Fruit fly (Drosophila melanogaster) whole organism, embryonic: ENCODE data around the gene SmE.

Experiments
- Aef1 ChIP-seq: fragments of 200-800 bp; sonication (Bioruptor generic); IDR thresholded peaks from 3 replicates; pipeline ENCODE4 v1.3.6; 2022; ENCODE audit warnings: missing biosample characterization, missing genetic modification characterization
- Atf6 ChIP-seq: fragments of 200-800 bp; sonication (Bioruptor generic); IDR thresholded peaks from 2 replicates; pipeline ENCODE4 v1.3.6; 2022; ENCODE audit warnings: missing biosample characterization, missing genetic modification characterization
- Bdp1 ChIP-seq: fragments of 200-800 bp; sonication (Bioruptor generic); optimal IDR thresholded peaks from 3 replicates; lab custom pipeline; 2016; ENCODE audit warnings: missing biosample characterization, missing genetic modification characterization
- Bgb ChIP-seq: fragments of 200-800 bp; sonication (Bioruptor generic); IDR thresholded peaks from 2 replicates; pipeline ENCODE4 v1.3.6; 2022; ENCODE audit warnings: missing biosample characterization, missing genetic modification characterization; ENCODE audit not compliant: partially characterized antibody
- CG1024 ChIP-seq: fragments of 200-800 bp; sonication (Bioruptor generic); IDR thresholded peaks from 2 replicates; pipeline ENCODE4 v1.3.6; 2022; ENCODE audit warnings: missing biosample characterization, missing genetic modification characterization
- CG13287 ChIP-seq: fragments of 200-800 bp; sonication (Bioruptor generic); IDR thresholded peaks from 2 replicates; pipeline ENCODE4 v1.3.6; 2022; ENCODE audit warnings: missing biosample characterization, missing genetic modification characterization; ENCODE audit not compliant: partially characterized antibody
- CG14860 ChIP-seq: fragments of 200-800 bp; sonication (Bioruptor generic); IDR thresholded peaks from 3 replicates; pipeline ENCODE4 v1.3.6; 2022; ENCODE audit warnings: missing biosample characterization, missing genetic modification characterization; ENCODE audit not compliant: partially characterized antibody
- CG16813 ChIP-seq: fragments of 200-800 bp; sonication (Bioruptor generic); IDR thresholded peaks from 3 replicates; pipeline ENCODE4 v1.3.6; 2022; ENCODE audit warnings: missing biosample characterization, missing genetic modification characterization; ENCODE audit not compliant: partially characterized antibody
- CG17568 ChIP-seq: fragments of 200-800 bp; sonication (Bioruptor generic); optimal IDR thresholded peaks from 2 replicates; lab custom pipeline; 2018; ENCODE audit warnings: missing biosample characterization, mild to moderate bottlenecking, missing genetic modification characterization, moderate library complexity
- CG17829 ChIP-seq: fragments of 200-800 bp; optimal IDR thresholded peaks from 2 replicates; lab custom pipeline; 2019; ENCODE audit warnings: missing biosample characterization, mild to moderate bottlenecking, missing genetic modification characterization, moderate library complexity
- CG34224 ChIP-seq: fragments of 200-800 bp; sonication (Bioruptor generic); IDR thresholded peaks from 3 replicates; pipeline ENCODE4 v1.3.6; 2022; ENCODE audit warnings: missing biosample characterization, missing genetic modification characterization; ENCODE audit not compliant: partially characterized antibody
- CG42726 ChIP-seq: fragments of 200-800 bp; sonication (Bioruptor generic); IDR thresholded peaks from 2 replicates; pipeline ENCODE4 v1.3.6; 2022; ENCODE audit warnings: missing biosample characterization, missing genetic modification characterization; ENCODE audit not compliant: partially characterized antibody
- CG6765 ChIP-seq: fragments of 200-800 bp; sonication (Bioruptor generic); optimal IDR thresholded peaks from 3 replicates; lab custom pipeline; 2017; ENCODE audit warnings: missing biosample characterization, mild to moderate bottlenecking, missing genetic modification characterization
- CG6791 ChIP-seq: fragments of 200-800 bp; sonication (Bioruptor generic); IDR thresholded peaks from 3 replicates; pipeline ENCODE4 v1.3.6; 2022; ENCODE audit warnings: missing biosample characterization, missing genetic modification characterization; ENCODE audit not compliant: partially characterized antibody
- CG7963 ChIP-seq: fragments of 200-800 bp; sonication (Bioruptor generic); IDR thresholded peaks from 3 replicates; pipeline ENCODE4 v1.3.6; 2022; ENCODE audit warnings: missing biosample characterization, missing genetic modification characterization; ENCODE audit not compliant: partially characterized antibody
- Dll ChIP-seq: fragments of 200-800 bp; sonication (Bioruptor generic); IDR thresholded peaks from 4 replicates; pipeline ENCODE4 v1.3.6; 2022; ENCODE audit warnings: missing biosample characterization, missing genetic modification characterization; ENCODE audit not compliant: partially characterized antibody
- Doc3 ChIP-seq: fragments of 200-800 bp; sonication (Bioruptor generic); IDR thresholded peaks from 3 replicates; pipeline ENCODE4 v1.3.6; 2022; ENCODE audit warnings: missing biosample characterization, missing genetic modification characterization; ENCODE audit not compliant: partially characterized antibody
- HLH4C ChIP-seq: fragments of 200-800 bp; sonication (Bioruptor generic); IDR thresholded peaks from 3 replicates; pipeline ENCODE4 v1.3.6; 2022; ENCODE audit warnings: missing biosample characterization, missing genetic modification characterization; ENCODE audit not compliant: partially characterized antibody
- Nf-YB ChIP-seq: fragments of 200-800 bp; sonication (Bioruptor generic); optimal IDR thresholded peaks from 3 replicates; lab custom pipeline; 2019; ENCODE audit warnings: missing biosample characterization, mild to moderate bottlenecking, missing genetic modification characterization, moderate library complexity
- Opbp ChIP-seq: fragments of 200-800 bp; sonication (Bioruptor generic); IDR thresholded peaks from 3 replicates; pipeline ENCODE4 v1.3.6; 2022; ENCODE audit warnings: missing biosample characterization, missing genetic modification characterization; ENCODE audit not compliant: partially characterized antibody
- Rfx ChIP-seq: fragments of 200-800 bp; sonication (Bioruptor generic); IDR thresholded peaks from 2 replicates; pipeline ENCODE4 v1.3.6; 2022; ENCODE audit warnings: missing biosample characterization, missing genetic modification characterization
- Scr ChIP-seq: fragments of 200-800 bp; sonication (Bioruptor generic); IDR thresholded peaks from 2 replicates; pipeline ENCODE4 v1.3.6; 2022; ENCODE audit warnings: missing biosample characterization, missing genetic modification characterization; ENCODE audit not compliant: partially characterized antibody
- Sry-δ ChIP-seq: fragments of 200-800 bp; sonication (Bioruptor generic); optimal IDR thresholded peaks from 2 replicates; lab custom pipeline; 2016; ENCODE audit warnings: missing biosample characterization, missing genetic modification characterization
- amos ChIP-seq: fragments of 200-800 bp; sonication (Bioruptor generic); IDR thresholded peaks from 2 replicates; pipeline ENCODE4 v1.3.6; 2022; ENCODE audit warnings: missing biosample characterization, missing genetic modification characterization; ENCODE audit not compliant: partially characterized antibody
- ato ChIP-seq: fragments of 200-800 bp; sonication (Bioruptor generic); IDR thresholded peaks from 2 replicates; pipeline ENCODE4 v1.3.6; 2022; ENCODE audit warnings: missing biosample characterization, missing genetic modification characterization; ENCODE audit not compliant: partially characterized antibody
- bbx ChIP-seq: fragments of 200-800 bp; sonication (Bioruptor generic); IDR thresholded peaks from 2 replicates; pipeline ENCODE4 v1.3.6; 2022; ENCODE audit warnings: missing biosample characterization, missing genetic modification characterization; ENCODE audit not compliant: partially characterized antibody
- chinmo ChIP-seq: fragments of 200-800 bp; sonication (Bioruptor generic); IDR thresholded peaks from 4 replicates; pipeline ENCODE4 v1.3.6; 2022; ENCODE audit warnings: missing biosample characterization, missing genetic modification characterization; ENCODE audit not compliant: partially characterized antibody
- ci ChIP-seq: fragments of 200-800 bp; sonication (Bioruptor generic); IDR thresholded peaks from 3 replicates; pipeline ENCODE4 v1.3.6; 2022; ENCODE audit warnings: missing biosample characterization, missing genetic modification characterization
- hb ChIP-seq: fragments of 200-800 bp; sonication (Bioruptor generic); IDR thresholded peaks from 3 replicates; pipeline ENCODE4 v1.3.6; 2022; ENCODE audit warnings: missing biosample characterization, missing genetic modification characterization; ENCODE audit not compliant: partially characterized antibody
- hkb ChIP-seq, 2 experiments: fragments of 200-800 bp in 1 of 2; fragments of >200 bp in 1 of 2; sonication (Bioruptor generic) in 1 of 2; IDR thresholded peaks in 1 of 2; optimal IDR thresholded peaks in 1 of 2; 2 replicates each; pipeline versions ENCODE4 v1.3.6 to Lab custom; 2017 to 2022; ENCODE audit warnings: missing biosample characterization in 1 of 2, missing genetic modification characterization in 1 of 2
- inv ChIP-seq: fragments of 200-800 bp; sonication (Bioruptor generic); IDR thresholded peaks from 2 replicates; pipeline ENCODE4 v1.3.6; 2022; ENCODE audit warnings: missing biosample characterization, missing genetic modification characterization; ENCODE audit not compliant: partially characterized antibody
- knrl ChIP-seq: fragments of 200-800 bp; sonication (Bioruptor generic); IDR thresholded peaks from 3 replicates; pipeline ENCODE4 v1.3.6; 2022; ENCODE audit warnings: missing biosample characterization, missing genetic modification characterization; ENCODE audit not compliant: partially characterized antibody
- mld ChIP-seq: fragments of 200-800 bp; sonication (Bioruptor generic); IDR thresholded peaks from 3 replicates; pipeline ENCODE4 v1.3.6; 2022; ENCODE audit warnings: missing biosample characterization, missing genetic modification characterization; ENCODE audit not compliant: partially characterized antibody
- nerfin-2 ChIP-seq: fragments of 200-800 bp; sonication (Bioruptor generic); IDR thresholded peaks from 2 replicates; pipeline ENCODE4 v1.3.6; 2022; ENCODE audit warnings: missing biosample characterization, missing genetic modification characterization; ENCODE audit not compliant: partially characterized antibody
- onecut ChIP-seq: fragments of 200-800 bp; sonication (Bioruptor generic); IDR thresholded peaks from 2 replicates; pipeline ENCODE4 v1.3.6; 2022; ENCODE audit warnings: missing biosample characterization, missing genetic modification characterization
- pita ChIP-seq: fragments of 200-800 bp; sonication (Bioruptor generic); optimal IDR thresholded peaks from 2 replicates; lab custom pipeline; 2017; ENCODE audit warnings: missing biosample characterization, mild to moderate bottlenecking, missing genetic modification characterization
- sens ChIP-seq: fragments of 200-800 bp; sonication (Bioruptor generic); peaks from one replicate; lab custom pipeline; 2016; ENCODE audit warnings: missing biosample characterization, missing genetic modification characterization
- seq ChIP-seq: fragments of 200-800 bp; sonication (Bioruptor generic); IDR thresholded peaks from 2 replicates; pipeline ENCODE4 v1.3.6; 2022; ENCODE audit warnings: missing biosample characterization, missing genetic modification characterization
- slbo ChIP-seq: fragments of 200-800 bp; sonication (Bioruptor generic); IDR thresholded peaks from 2 replicates; pipeline ENCODE4 v1.3.6; 2022; ENCODE audit warnings: missing biosample characterization, missing genetic modification characterization
- sna ChIP-seq: fragments of 200-800 bp; sonication (Bioruptor generic); IDR thresholded peaks from 2 replicates; pipeline ENCODE4 v1.3.6; 2022; ENCODE audit warnings: missing biosample characterization, missing genetic modification characterization; ENCODE audit not compliant: partially characterized antibody
- stc ChIP-seq: fragments of 200-800 bp; sonication (Bioruptor generic); IDR thresholded peaks from 2 replicates; pipeline ENCODE4 v1.3.6; 2022; ENCODE audit warnings: missing biosample characterization, missing genetic modification characterization
- tna ChIP-seq: fragments of 200-800 bp; sonication (Bioruptor generic); IDR thresholded peaks from 2 replicates; pipeline ENCODE4 v1.3.6; 2022; ENCODE audit warnings: missing biosample characterization, missing genetic modification characterization; ENCODE audit not compliant: partially characterized antibody
- unc-4 ChIP-seq: fragments of 200-800 bp; sonication (Bioruptor generic); IDR thresholded peaks from 2 replicates; pipeline ENCODE4 v1.3.6; 2022; ENCODE audit warnings: missing biosample characterization, missing genetic modification characterization; ENCODE audit not compliant: partially characterized antibody
- vnd ChIP-seq: fragments of 200-800 bp; sonication (Bioruptor generic); IDR thresholded peaks from 3 replicates; pipeline ENCODE4 v1.3.6; 2022; ENCODE audit warnings: missing biosample characterization, missing genetic modification characterization; ENCODE audit not compliant: partially characterized antibody
- zen2 ChIP-seq: fragments of 200-800 bp; sonication (Bioruptor generic); IDR thresholded peaks from 3 replicates; pipeline ENCODE4 v1.3.6; 2022; ENCODE audit warnings: missing biosample characterization, missing genetic modification characterization; ENCODE audit not compliant: partially characterized antibody
- zfh2 ChIP-seq: fragments of 200-800 bp; sonication (Bioruptor generic); optimal IDR thresholded peaks from 2 replicates; lab custom pipeline; 2016; ENCODE audit warnings: missing biosample characterization, missing genetic modification characterization

The SmE gene

dm6 chr2L:7872680-7873079, 12.6 kb downstream of the SmE start:
- no peak for TF ChIP-seq Sry-δ (GFP tag; lab: Kevin White, UChicago)
- peak; percentile 50; the same call in 1 of the 2 replicates for TF ChIP-seq stc
- TF ChIP-seq CG13287 (GFP tag; lab: Robert Waterston, UW) = peak; percentile 74
- TF ChIP-seq chinmo (GFP tag; lab: Robert Waterston, UW) = peak; percentile 44; the same call in 1 of the 4 replicates
- TF ChIP-seq knrl (GFP tag; lab: Robert Waterston, UW) = peak; percentile 78
- peak; percentile 84 for TF ChIP-seq vnd (GFP tag; lab: Robert Waterston, UW)
- TF ChIP-seq CG42726 = peak; percentile 87
- TF ChIP-seq CG14860 (GFP tag; lab: Robert Waterston, UW) = peak; percentile 88
- TF ChIP-seq CG1024 (GFP tag; lab: Robert Waterston, UW) = no peak
- TF ChIP-seq Atf6 = 0 out of 2 replicates have a peak, but pooled peaks have one; percentile 31
- TF ChIP-seq CG16813 (GFP tag; lab: Robert Waterston, UW) = peak; percentile 75
- TF ChIP-seq seq (GFP tag; lab: Robert Waterston, UW) = no peak
- peak; percentile 39; the same call in 1 of the 2 replicates for TF ChIP-seq inv (GFP tag; lab: Robert Waterston, UW)
- TF ChIP-seq ato (GFP tag; lab: Robert Waterston, UW) = peak; percentile 93
- TF ChIP-seq Nf-YB = no peak
- no peak for TF ChIP-seq CG6765 (GFP tag; lab: Kevin White, UChicago)
- peak; percentile 70 for TF ChIP-seq CG34224 (GFP tag; lab: Robert Waterston, UW)
- 0 out of 2 replicates have a peak, but pooled peaks have one; percentile 15 for TF ChIP-seq slbo
- no peak for TF ChIP-seq CG17829 (tag; lab: Kevin White, UChicago)
- peak; percentile 94 for TF ChIP-seq nerfin-2
- TF ChIP-seq ci (GFP tag; lab: Robert Waterston, UW) = peak; percentile 17; the same call in 2 of the 3 replicates
- peak; percentile 88 for TF ChIP-seq Bgb (GFP tag; lab: Robert Waterston, UW)
- TF ChIP-seq Rfx (GFP tag; lab: Robert Waterston, UW) = peak; percentile 18; the same call in 1 of the 2 replicates
- peak; percentile 69; the same call in 2 of the 3 replicates for TF ChIP-seq CG7963 (GFP tag; lab: Robert Waterston, UW)
- peak; percentile 79 for TF ChIP-seq bbx (GFP tag; lab: Robert Waterston, UW)
- no peak for TF ChIP-seq pita (GFP tag; lab: Kevin White, UChicago)
- peak; percentile 70 for TF ChIP-seq Scr (GFP tag; lab: Robert Waterston, UW)
- peak; percentile 3 for TF ChIP-seq sens (GFP tag; lab: Kevin White, UChicago)
- peak; percentile 78 for TF ChIP-seq zen2
- no peak for TF ChIP-seq CG17568 (GFP tag; lab: Kevin White, UChicago)
- peak; percentile 92 for TF ChIP-seq Opbp (GFP tag; lab: Robert Waterston, UW)
- peak; percentile 87 for TF ChIP-seq hb (GFP tag; lab: Robert Waterston, UW)
- TF ChIP-seq unc-4 (GFP tag; lab: Robert Waterston, UW) = peak; percentile 59
- TF ChIP-seq tna (GFP tag; lab: Robert Waterston, UW) = peak; percentile 92
- peak; percentile 50; the same call in 2 of the 3 replicates for TF ChIP-seq Doc3 (GFP tag; lab: Robert Waterston, UW)
- peak; percentile 94 for TF ChIP-seq mld (GFP tag; lab: Robert Waterston, UW)
- peak; percentile 72 for TF ChIP-seq amos (GFP tag; lab: Robert Waterston, UW)
- peak; percentile 76 for TF ChIP-seq HLH4C (GFP tag; lab: Robert Waterston, UW)
- no peak for TF ChIP-seq zfh2
- TF ChIP-seq sna = peak; percentile 74
- TF ChIP-seq Bdp1 (GFP tag; lab: Kevin White, UChicago) = peak; percentile 96
- peak; percentile 23; the same call in 1 of the 2 replicates for TF ChIP-seq onecut
- TF ChIP-seq hkb (optimal IDR thresholded peaks at IDR 0.05; lab: Kevin White, UChicago) = no peak
- TF ChIP-seq hkb (GFP tag; IDR thresholded peaks at IDR 0.05; lab: Robert Waterston, UW) = peak; percentile 32; the same call in 1 of the 2 replicates
- no peak for TF ChIP-seq Aef1 (GFP tag; lab: Robert Waterston, UW)
- peak; percentile 93 for TF ChIP-seq CG6791 (GFP tag; lab: Robert Waterston, UW)
- peak; percentile 61; the same call in 3 of the 4 replicates for TF ChIP-seq Dll (GFP tag; lab: Robert Waterston, UW)
